Worm (Caenorhabditis elegans) whole organism, early embryonic: Measurements from ENCODE around the gene M02D8.6.

Experiments used
- ama-1 ChIP-seq: fragments of 150-350 bp; optimal IDR thresholded peaks from 2 replicates; lab custom pipeline; 2014
- ceh-36 ChIP-seq: sonication (generic microtip); optimal IDR thresholded peaks from 2 replicates; lab custom pipeline; 2016; ENCODE audit warnings: missing genetic modification characterization, inconsistent platforms, missing compliant biosample characterization
- ets-7 ChIP-seq: sonication (generic microtip); optimal IDR thresholded peaks from 2 replicates; lab custom pipeline; 2016; ENCODE audit warnings: missing genotype, missing genetic modification characterization, missing compliant biosample characterization
- sea-1 ChIP-seq: fragments of 200-800 bp; sonication (Bioruptor generic); conservative IDR thresholded peaks from 2 replicates; pipeline ENCODE4 v1.3.6; 2022; ENCODE audit warnings: missing genetic modification characterization, missing compliant biosample characterization
- tbx-11 ChIP-seq: fragments of 200-800 bp; sonication (Bioruptor generic); IDR thresholded peaks from 2 replicates; pipeline ENCODE4 v1.3.6; 2022; ENCODE audit warnings: missing genetic modification characterization, missing compliant biosample characterization

ce11 chrX:8719888-8720287 lies 11.8 kb downstream of the M02D8.6 start:
- TF ChIP-seq tbx-11, result no peak
- TF ChIP-seq ama-1 (lab: Kevin White, UChicago), result no peak
- no peak for TF ChIP-seq ets-7 (tag; lab: Kevin White, UChicago)
- no peak for TF ChIP-seq ceh-36
- TF ChIP-seq sea-1 (GFP tag; lab: Robert Waterston, UW), result no peak
